Worm (Caenorhabditis elegans) whole organism, L3 larva: ENCODE data around the gene irld-2.

Experiments used
- ceh-28 ChIP-seq: fragments of 150-350 bp; optimal IDR thresholded peaks from 2 replicates; lab custom pipeline; 2014; ENCODE audit warnings: missing biosample characterization, missing genetic modification reagents, missing genetic modification characterization
- egl-5 ChIP-seq: fragments of 150-350 bp; optimal IDR thresholded peaks from 2 replicates; lab custom pipeline; 2017; ENCODE audit warnings: missing biosample characterization, missing genetic modification reagents, missing genetic modification characterization, inconsistent platforms
- nhr-12 ChIP-seq: fragments of 150-350 bp; optimal IDR thresholded peaks from 2 replicates; lab custom pipeline; 2014; ENCODE audit warnings: missing biosample characterization, missing genetic modification characterization
- nhr-237 ChIP-seq: fragments of 150-350 bp; optimal IDR thresholded peaks from 2 replicates; lab custom pipeline; 2014; ENCODE audit warnings: missing biosample characterization, missing genetic modification characterization
- nhr-67 ChIP-seq: fragments of 150-350 bp; optimal IDR thresholded peaks from 2 replicates; lab custom pipeline; 2014; ENCODE audit warnings: missing biosample characterization, missing genetic modification characterization
- pqm-1 ChIP-seq: fragments of 150-350 bp; optimal IDR thresholded peaks from 2 replicates; lab custom pipeline; 2017; ENCODE audit warnings: missing biosample characterization, missing genetic modification characterization, inconsistent platforms
- ztf-11 ChIP-seq: fragments of 150-350 bp; optimal IDR thresholded peaks from 2 replicates; lab custom pipeline; 2014; ENCODE audit warnings: missing biosample characterization, missing genetic modification characterization

irld-2 gene

ce11 chrX:13347251-13347650 is 47.6 kb downstream of the irld-2 start:
- no peak for TF ChIP-seq pqm-1
- no peak for TF ChIP-seq ceh-28 (tag; lab: Kevin White, UChicago)
- TF ChIP-seq egl-5 (tag; lab: Kevin White, UChicago): no peak
- TF ChIP-seq nhr-67 (tag; lab: Kevin White, UChicago): no peak
- TF ChIP-seq nhr-237 (tag; lab: Kevin White, UChicago): no peak
- no peak for TF ChIP-seq nhr-12 (tag; lab: Kevin White, UChicago)
- TF ChIP-seq ztf-11 (tag; lab: Kevin White, UChicago): no peak
